Worm (Caenorhabditis elegans): ENCODE data around the gene oac-4.

DNA sequence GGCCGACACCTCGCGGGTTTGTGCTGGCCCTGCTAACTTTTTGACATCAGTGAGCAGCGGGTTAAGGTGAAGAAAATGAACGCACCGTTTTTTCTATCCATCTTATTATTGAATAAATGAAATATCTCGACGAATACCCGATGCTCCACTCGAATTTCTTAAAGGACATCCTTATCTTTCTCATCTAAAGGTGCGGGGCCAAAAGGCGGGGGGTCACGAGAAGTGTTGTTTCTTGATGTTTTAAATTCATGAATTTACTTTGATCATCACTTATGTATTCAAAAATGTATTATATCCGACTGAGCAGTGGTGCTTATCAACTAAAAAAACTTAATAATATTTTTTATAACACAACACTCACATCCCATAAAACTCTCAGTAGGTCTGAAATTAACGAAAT, 28.8 kb upstream of the oac-4 start, which contains the start of gene nhr-261:
- TF ChIP-seq nfyb-1 (GFP tag; IDR thresholded peaks at IDR 0.05), result no peak
- TF ChIP-seq die-1 (tag; optimal IDR thresholded peaks at IDR 0.05), result no peak
- no peak for TF ChIP-seq F39B2.1 (GFP tag; IDR thresholded peaks at IDR 0.05)
